Fruit fly (Drosophila melanogaster) whole organism, adult: ENCODE data around the gene CG9331.

Experiments used
- CG11617 ChIP-seq: fragments of 200-800 bp; sonication (Bioruptor generic); optimal IDR thresholded peaks from 2 replicates; lab custom pipeline; 2017; ENCODE audit warnings: mild to moderate bottlenecking, missing biosample characterization, missing genetic modification reagents, missing genetic modification characterization
- CG12768 ChIP-seq: fragments of 200-800 bp; sonication (Bioruptor generic); optimal IDR thresholded peaks from 2 replicates; lab custom pipeline; 2017; ENCODE audit warnings: missing biosample characterization, missing genetic modification characterization, mild to moderate bottlenecking, moderate library complexity, missing genetic modification reagents
- CG14711 ChIP-seq: fragments of 200-800 bp; sonication (Bioruptor generic); optimal IDR thresholded peaks from 2 replicates; lab custom pipeline; 2018; ENCODE audit warnings: missing biosample characterization, mild to moderate bottlenecking, missing genetic modification characterization, moderate library complexity
- CG1620 ChIP-seq: fragments of 200-800 bp; sonication (Bioruptor generic); optimal IDR thresholded peaks from 2 replicates; lab custom pipeline; 2016; ENCODE audit warnings: missing biosample characterization, missing genetic modification characterization
- CG33017 ChIP-seq: fragments of 200-800 bp; sonication (Bioruptor generic); optimal IDR thresholded peaks from 2 replicates; lab custom pipeline; 2018; ENCODE audit warnings: missing biosample characterization, mild to moderate bottlenecking, missing genetic modification characterization, moderate library complexity
- CG5204 ChIP-seq: fragments of 200-800 bp; sonication (Bioruptor generic); optimal IDR thresholded peaks from 2 replicates; lab custom pipeline; 2016; ENCODE audit warnings: missing biosample characterization, missing genetic modification characterization
- CG7045 ChIP-seq: fragments of 200-800 bp; sonication (Bioruptor generic); optimal IDR thresholded peaks from 2 replicates; lab custom pipeline; 2017; ENCODE audit warnings: missing biosample characterization, mild to moderate bottlenecking, missing genetic modification characterization
- CG7101 ChIP-seq: fragments of 200-800 bp; sonication (Bioruptor generic); optimal IDR thresholded peaks from 2 replicates; lab custom pipeline; 2018; ENCODE audit warnings: missing biosample characterization, mild to moderate bottlenecking, missing genetic modification characterization, moderate library complexity
- Clk ChIP-seq: fragments of 200-800 bp; sonication (Bioruptor generic); optimal IDR thresholded peaks from 2 replicates; lab custom pipeline; 2017; ENCODE audit warnings: missing biosample characterization, missing genetic modification characterization
- Crg-1 ChIP-seq: fragments of 200-800 bp; sonication (Bioruptor generic); optimal IDR thresholded peaks from 2 replicates; lab custom pipeline; 2016; ENCODE audit warnings: missing biosample characterization, missing genetic modification characterization
- Hr96 ChIP-seq: fragments of 200-800 bp; sonication (Bioruptor generic); optimal IDR thresholded peaks from 2 replicates; lab custom pipeline; 2016; ENCODE audit warnings: missing biosample characterization, missing genetic modification characterization
- Mnt ChIP-seq: fragments of 200-800 bp; sonication (Bioruptor generic); optimal IDR thresholded peaks from 2 replicates; lab custom pipeline; 2016; ENCODE audit warnings: missing biosample characterization, mild to moderate bottlenecking, missing genetic modification characterization
- bab1 ChIP-seq: fragments of 200-800 bp; sonication (Bioruptor generic); optimal IDR thresholded peaks from 3 replicates; lab custom pipeline; 2019; ENCODE audit warnings: missing biosample characterization, mild to moderate bottlenecking, missing genetic modification characterization, moderate library complexity
- cic ChIP-seq: fragments of 200-800 bp; sonication (Bioruptor generic); optimal IDR thresholded peaks from 2 replicates; lab custom pipeline; 2017; ENCODE audit warnings: missing biosample characterization, mild to moderate bottlenecking, missing genetic modification characterization, moderate library complexity
- cnc ChIP-seq, 2 experiments: fragments of >200 bp; optimal IDR thresholded peaks; 2 replicates each; lab custom pipeline; 2017
- kay ChIP-seq: fragments of 200-800 bp; sonication (Bioruptor generic); peaks from one replicate; lab custom pipeline; 2016; ENCODE audit warnings: missing biosample characterization, missing genetic modification characterization, borderline replicate concordance
- ovo ChIP-seq: fragments of 200-800 bp; sonication (Bioruptor generic); optimal IDR thresholded peaks from 2 replicates; lab custom pipeline; 2016; ENCODE audit warnings: missing biosample characterization, missing genetic modification characterization
- pad ChIP-seq: fragments of 200-800 bp; sonication (Bioruptor generic); optimal IDR thresholded peaks from 3 replicates; lab custom pipeline; 2017; ENCODE audit warnings: missing biosample characterization, missing genetic modification characterization, mild to moderate bottlenecking, moderate library complexity, missing genetic modification reagents
- tj ChIP-seq: fragments of 200-800 bp; sonication (Bioruptor generic); optimal IDR thresholded peaks from 3 replicates; lab custom pipeline; 2017; ENCODE audit warnings: missing biosample characterization, mild to moderate bottlenecking, missing genetic modification characterization, moderate library complexity
- toe ChIP-seq: fragments of 200-800 bp; sonication (Bioruptor generic); optimal IDR thresholded peaks from 2 replicates; lab custom pipeline; 2016; ENCODE audit warnings: missing biosample characterization, missing genetic modification characterization

CG9331 gene

DNA sequence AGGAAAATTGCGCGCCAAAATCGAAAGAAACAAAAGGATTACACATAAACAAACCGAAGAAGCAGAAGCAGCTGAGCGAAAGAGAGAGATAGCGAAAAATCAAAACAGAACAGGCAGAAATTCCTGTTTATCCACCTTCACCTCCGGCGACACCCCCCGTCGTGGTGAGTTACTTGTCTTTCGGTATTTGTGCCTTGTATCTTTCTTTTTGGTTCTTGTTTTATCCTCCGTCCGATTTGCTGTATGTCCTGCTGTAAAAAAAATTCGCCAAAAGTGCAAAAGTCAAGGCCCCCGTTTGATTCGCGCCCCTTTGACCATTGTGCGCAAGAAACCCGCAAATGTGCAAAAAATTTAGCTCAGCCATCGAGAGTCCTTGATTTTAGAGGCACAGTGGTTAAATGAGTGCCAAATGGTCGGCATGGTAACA, 24.3 kb upstream of the CG9331 start:
- TF ChIP-seq Clk (GFP tag; lab: Kevin White, UChicago): no peak
- no peak for TF ChIP-seq cnc (optimal IDR thresholded peaks at IDR 0.05; lab: Kevin White, UChicago)
- no peak for TF ChIP-seq CG33017 (tag; lab: Kevin White, UChicago)
- peak; percentile 73 for TF ChIP-seq pad (GFP tag; lab: Kevin White, UChicago)
- no peak for TF ChIP-seq Hr96 (GFP tag; lab: Kevin White, UChicago)
- no peak for TF ChIP-seq toe
- no peak for TF ChIP-seq CG12768
- no peak for TF ChIP-seq CG5204 (GFP tag; lab: Kevin White, UChicago)
- no peak for TF ChIP-seq CG11617 (GFP tag; lab: Kevin White, UChicago)

DNA sequence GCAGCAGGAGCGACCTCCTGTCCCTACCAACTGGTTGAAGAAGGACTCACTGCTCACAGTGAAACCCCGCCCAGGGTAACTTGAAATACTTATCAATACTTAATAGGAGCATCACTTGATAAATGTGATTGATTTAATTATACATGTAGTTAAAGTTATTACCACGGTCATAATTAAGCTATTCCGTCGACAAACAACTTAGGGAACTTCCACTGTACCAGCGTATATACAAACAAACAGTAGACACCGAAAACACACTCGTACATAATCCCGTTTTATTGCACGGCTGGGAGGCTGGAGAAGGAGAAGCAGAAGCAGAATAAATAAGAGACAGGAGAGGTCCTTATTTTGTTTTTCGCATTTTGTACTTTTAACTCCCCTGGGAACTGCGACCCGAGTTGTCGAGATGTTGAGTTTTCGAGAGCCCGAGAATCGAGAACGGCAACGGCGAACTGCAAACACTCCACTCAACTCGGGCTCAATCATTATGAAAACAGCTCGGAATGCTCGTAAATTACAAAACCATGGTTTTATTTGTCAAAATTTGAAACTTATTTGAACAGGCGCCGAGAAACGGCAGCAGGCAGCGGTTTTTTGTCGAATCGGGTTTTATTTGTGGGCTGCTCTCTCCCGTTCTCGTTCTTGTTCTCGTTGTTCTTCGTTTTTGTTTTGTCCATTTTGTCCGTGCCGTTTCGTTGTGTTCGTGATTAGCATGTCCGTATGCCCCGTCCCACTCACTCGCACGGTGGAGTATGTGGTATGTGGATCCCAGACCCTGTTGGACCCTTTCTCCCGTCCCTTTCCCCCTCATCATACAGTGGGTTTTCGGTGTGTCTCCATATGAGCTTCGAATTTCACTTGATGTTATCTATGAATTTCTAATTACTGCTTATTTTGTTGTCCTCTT, 22.4 kb upstream of the CG9331 start:
- TF ChIP-seq CG7101 (tag; lab: Kevin White, UChicago) (no peak), tj (GFP tag; lab: Kevin White, UChicago) (peak; percentile 46), CG11617 (GFP tag; lab: Kevin White, UChicago) (no peak), Hr96 (GFP tag; lab: Kevin White, UChicago) (no peak), CG33017 (tag; lab: Kevin White, UChicago) (peak; percentile 3), cnc (optimal IDR thresholded peaks at IDR 0.05; lab: Kevin White, UChicago) (no peak), CG12768 (no peak), Crg-1 (GFP tag; lab: Kevin White, UChicago) (no peak), pad (GFP tag; lab: Kevin White, UChicago) (peak; percentile 97), CG1620 (GFP tag; lab: Kevin White, UChicago) (no peak), CG14711 (tag; lab: Kevin White, UChicago) (peak; percentile 7), CG7045 (GFP tag; lab: Kevin White, UChicago) (no peak), ovo (GFP tag; lab: Kevin White, UChicago) (peak; percentile 4)

DNA sequence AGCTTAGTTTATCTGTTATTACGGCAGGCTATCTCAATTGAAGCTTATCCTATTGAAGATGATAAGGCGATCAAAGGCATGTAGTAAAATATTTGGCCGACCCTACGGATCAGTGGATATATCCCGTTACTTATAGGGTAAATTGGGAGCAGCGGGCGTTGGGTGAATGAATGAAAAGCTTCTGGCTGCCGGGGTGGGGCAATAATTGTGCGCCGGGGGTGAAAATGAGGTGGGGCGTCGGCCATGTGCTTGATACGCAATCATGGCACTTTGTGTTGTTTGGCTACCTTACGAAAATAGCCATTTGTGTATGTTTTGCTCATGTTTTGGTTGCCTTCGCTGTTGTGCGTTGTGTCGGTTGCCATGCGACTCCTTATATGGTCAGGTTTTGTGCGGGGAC, 20.8 kb upstream of the CG9331 start:
- TF ChIP-seq CG1620 (GFP tag; lab: Kevin White, UChicago) (no peak), CG7045 (GFP tag; lab: Kevin White, UChicago) (no peak), CG5204 (GFP tag; lab: Kevin White, UChicago) (no peak), ovo (GFP tag; lab: Kevin White, UChicago) (no peak), CG7101 (tag; lab: Kevin White, UChicago) (no peak), pad (GFP tag; lab: Kevin White, UChicago) (no peak), CG11617 (GFP tag; lab: Kevin White, UChicago) (no peak), Mnt (GFP tag; lab: Kevin White, UChicago) (no peak), toe (no peak), Crg-1 (GFP tag; lab: Kevin White, UChicago) (no peak), CG33017 (tag; lab: Kevin White, UChicago) (no peak), cic (GFP tag; lab: Kevin White, UChicago) (no peak), Hr96 (GFP tag; lab: Kevin White, UChicago) (no peak), tj (GFP tag; lab: Kevin White, UChicago) (no peak), CG12768 (no peak), Clk (GFP tag; lab: Kevin White, UChicago) (no peak)

DNA sequence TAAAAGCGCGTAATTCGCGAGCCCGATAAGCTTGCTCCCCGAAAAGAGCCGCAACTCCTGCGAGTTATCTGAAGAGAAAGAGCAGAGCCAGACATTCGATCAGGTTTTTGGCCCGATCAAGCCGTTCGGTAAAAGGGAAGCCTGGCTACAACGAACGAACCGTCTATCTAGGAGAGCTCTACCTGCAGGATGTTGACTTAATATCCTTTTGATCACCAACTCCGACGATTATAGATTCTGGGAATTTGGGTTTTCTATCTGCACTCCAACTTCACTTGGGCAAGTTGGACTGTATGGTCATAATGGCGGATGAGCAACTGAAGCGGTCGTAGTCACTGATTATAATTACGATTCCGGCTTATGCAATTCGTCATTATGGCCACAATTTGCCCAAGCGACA, 20.4 kb upstream of the CG9331 start:
- TF ChIP-seq Clk (GFP tag; lab: Kevin White, UChicago): no peak
- no peak for TF ChIP-seq pad (GFP tag; lab: Kevin White, UChicago)
- TF ChIP-seq CG1620 (GFP tag; lab: Kevin White, UChicago): no peak
- no peak for TF ChIP-seq kay (GFP tag; lab: Kevin White, UChicago)
- TF ChIP-seq ovo (GFP tag; lab: Kevin White, UChicago): no peak
- TF ChIP-seq CG7101 (tag; lab: Kevin White, UChicago): no peak
- TF ChIP-seq toe: no peak
- no peak for TF ChIP-seq CG11617 (GFP tag; lab: Kevin White, UChicago)
- no peak for TF ChIP-seq CG33017 (tag; lab: Kevin White, UChicago)
- TF ChIP-seq tj (GFP tag; lab: Kevin White, UChicago): no peak

DNA sequence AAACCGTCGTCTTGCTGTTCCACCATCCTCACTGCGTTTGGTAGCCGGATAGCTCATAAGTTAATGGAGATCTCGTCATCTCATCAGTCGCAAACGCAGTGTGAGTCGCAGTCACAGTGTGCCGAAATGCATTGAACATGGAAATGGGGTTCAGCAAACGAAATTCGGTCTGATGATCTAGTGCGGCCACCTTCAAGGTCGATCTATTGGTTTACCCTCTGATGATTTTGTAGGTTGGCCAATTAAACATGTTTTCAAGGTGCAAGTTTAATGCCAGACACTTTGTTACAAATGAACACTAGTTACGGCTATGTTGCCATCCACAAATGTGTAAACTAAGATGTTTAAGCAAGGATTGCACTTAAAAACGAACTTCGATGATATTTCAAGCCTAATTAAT, 19.8 kb upstream of the CG9331 start:
- TF ChIP-seq CG12768 (no peak), Clk (GFP tag; lab: Kevin White, UChicago) (no peak), bab1 (GFP tag; lab: Kevin White, UChicago) (no peak), CG5204 (GFP tag; lab: Kevin White, UChicago) (no peak), CG11617 (GFP tag; lab: Kevin White, UChicago) (no peak), ovo (GFP tag; lab: Kevin White, UChicago) (no peak), CG14711 (tag; lab: Kevin White, UChicago) (no peak), tj (GFP tag; lab: Kevin White, UChicago) (no peak), cnc (optimal IDR thresholded peaks at IDR 0.05; lab: Kevin White, UChicago) (no peak), CG7045 (GFP tag; lab: Kevin White, UChicago) (no peak), kay (GFP tag; lab: Kevin White, UChicago) (no peak), CG33017 (tag; lab: Kevin White, UChicago) (no peak), Hr96 (GFP tag; lab: Kevin White, UChicago) (no peak), pad (GFP tag; lab: Kevin White, UChicago) (no peak), Crg-1 (GFP tag; lab: Kevin White, UChicago) (no peak)
